Worm (Caenorhabditis elegans) whole organism, young adult: ENCODE measurements around the gene fbxa-82.

Experiments used
- B0261.1 ChIP-seq: sonication (generic microtip); optimal IDR thresholded peaks from 2 replicates; lab custom pipeline; 2016; ENCODE audit warnings: mild to moderate bottlenecking, missing genetic modification characterization, moderate library complexity, missing compliant biosample characterization
- nhr-179 ChIP-seq: sonication (generic microtip); optimal IDR thresholded peaks from 2 replicates; lab custom pipeline; 2016; ENCODE audit warnings: mild to moderate bottlenecking, missing genetic modification characterization, missing compliant biosample characterization
- somi-1 ChIP-seq: fragments of 200-800 bp; sonication (Bioruptor generic); optimal IDR thresholded peaks from 2 replicates; lab custom pipeline; 2018; ENCODE audit warnings: mild to moderate bottlenecking, missing genetic modification characterization, missing compliant biosample characterization

DNA sequence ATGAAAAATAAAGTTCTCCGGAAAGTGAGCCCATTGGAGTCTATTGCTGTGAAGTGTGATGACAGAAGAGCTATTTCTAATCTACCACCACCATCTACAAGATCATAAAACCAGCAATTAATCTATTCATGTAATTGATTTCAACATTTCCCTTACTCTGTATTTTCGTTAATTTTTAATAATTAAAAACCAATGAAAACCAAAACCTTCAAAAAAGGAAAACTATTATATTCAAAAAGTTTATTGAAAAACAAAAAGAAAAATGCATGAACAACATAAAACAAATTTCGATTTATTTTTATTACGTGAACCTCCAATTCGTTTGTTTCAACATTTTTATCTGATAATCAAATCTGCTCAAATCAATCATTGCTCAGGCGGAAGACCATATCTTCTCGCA is 47.1 kb upstream of the fbxa-82 start, which contains the start of gene C01G10.1:
- TF ChIP-seq somi-1 (no peak), nhr-179 (tag; lab: Kevin White, UChicago) (no peak), B0261.1 (tag; lab: Kevin White, UChicago) (no peak)
